Fruit fly (Drosophila melanogaster): ENCODE measurements around the gene Ptpa.

Gene Ptpa

dm6 chr2L:3348146-3348747, 28.6 kb upstream of the Ptpa start (continued):
- no peak for TF ChIP-seq ac (GFP tag; optimal IDR thresholded peaks at IDR 0.05)
- peak; percentile 87 for TF ChIP-seq CG11695 (GFP tag; IDR thresholded peaks at IDR 0.05)
- no peak for TF ChIP-seq YL-1 (GFP tag; optimal IDR thresholded peaks at IDR 0.05)
- TF ChIP-seq CG18599 (GFP tag; optimal IDR thresholded peaks at IDR 0.05), result peak; percentile 51
- TF ChIP-seq NC2α (GFP tag; optimal IDR thresholded peaks at IDR 0.05), result no peak
- TF ChIP-seq CG17359 (tag; optimal IDR thresholded peaks at IDR 0.05), result peak; percentile 93
- TF ChIP-seq CG8089 (GFP tag; optimal IDR thresholded peaks at IDR 0.05), result peak; percentile 52
- no peak for TF ChIP-seq CG6765 (GFP tag; optimal IDR thresholded peaks at IDR 0.05)
- peak; percentile 6 for TF ChIP-seq CG10274 (GFP tag; optimal IDR thresholded peaks at IDR 0.05)
- TF ChIP-seq insv (GFP tag; optimal IDR thresholded peaks at IDR 0.05), result no peak
- TF ChIP-seq CG7839 (tag; optimal IDR thresholded peaks at IDR 0.05), result peak; percentile 81
- TF ChIP-seq dmrt99B (tag; optimal IDR thresholded peaks at IDR 0.05), result peak; percentile 94
- TF ChIP-seq E2f2 (GFP tag; IDR thresholded peaks at IDR 0.05), result peak; percentile 68; the same call in 1 of the 2 replicates
- peak; percentile 69 for TF ChIP-seq Atf3 (GFP tag; optimal IDR thresholded peaks at IDR 0.05)
- TF ChIP-seq al (GFP tag; IDR thresholded peaks at IDR 0.05), result 0 out of 2 replicates have a peak, but pooled peaks have one; percentile 40
- TF ChIP-seq CG13287 (GFP tag; IDR thresholded peaks at IDR 0.05; ENCODE audit: partially characterized antibody), result no peak
- peak; percentile 74 for TF ChIP-seq CG11247 (GFP tag; IDR thresholded peaks at IDR 0.05)
- peak; percentile 57; the same call in 1 of the 2 replicates for TF ChIP-seq sna (GFP tag; IDR thresholded peaks at IDR 0.05; ENCODE audit: partially characterized antibody)
- no peak for TF ChIP-seq CG7987 (GFP tag; optimal IDR thresholded peaks at IDR 0.05)
- peak; percentile 92 for TF ChIP-seq CG32772 (GFP tag; IDR thresholded peaks at IDR 0.05)
- no peak for TF ChIP-seq Opbp (GFP tag; IDR thresholded peaks at IDR 0.05; ENCODE audit: partially characterized antibody)
- TF ChIP-seq en (GFP tag; optimal IDR thresholded peaks at IDR 0.05), result peak; percentile 50
- peak; percentile 63; the same call in 1 of the 3 replicates for TF ChIP-seq CG7963 (GFP tag; IDR thresholded peaks at IDR 0.05; ENCODE audit: partially characterized antibody)
- TF ChIP-seq D19B (GFP tag; optimal IDR thresholded peaks at IDR 0.05), result no peak
- peak; percentile 94 for TF ChIP-seq Med (GFP tag)
- TF ChIP-seq sim (GFP tag; IDR thresholded peaks at IDR 0.05), result peak; percentile 67
- peak; percentile 73 for TF ChIP-seq D19A (tag; optimal IDR thresholded peaks at IDR 0.05)
- peak; percentile 44 for TF ChIP-seq CG1792 (GFP tag; optimal IDR thresholded peaks at IDR 0.05)
- TF ChIP-seq CG12659 (GFP tag; optimal IDR thresholded peaks at IDR 0.05), result peak; percentile 43
- TF ChIP-seq CG10543 (GFP tag; optimal IDR thresholded peaks at IDR 0.05), result no peak
- TF ChIP-seq sob (GFP tag; IDR thresholded peaks at IDR 0.05), result peak; percentile 78
- TF ChIP-seq otp (GFP tag; IDR thresholded peaks at IDR 0.05), result peak; percentile 93
- TF ChIP-seq CG12155 (GFP tag; optimal IDR thresholded peaks at IDR 0.05), result no peak
- 0 out of 2 replicates have a peak, but pooled peaks have one; percentile 32 for TF ChIP-seq bbx (GFP tag; IDR thresholded peaks at IDR 0.05; ENCODE audit: partially characterized antibody)
- peak; percentile 64 for TF ChIP-seq Hr3 (GFP tag; optimal IDR thresholded peaks at IDR 0.05)
- TF ChIP-seq CG9609 (GFP tag; optimal IDR thresholded peaks at IDR 0.05), result peak; percentile 29
- no peak for TF ChIP-seq toy (GFP tag; IDR thresholded peaks at IDR 0.05)
- peak; percentile 19 for TF ChIP-seq gcm2 (GFP tag; optimal IDR thresholded peaks at IDR 0.05)
- no peak for TF ChIP-seq CG4328 (GFP tag; optimal IDR thresholded peaks at IDR 0.05)
- TF ChIP-seq CG3407 (GFP tag; optimal IDR thresholded peaks at IDR 0.05), result peak; percentile 86
- TF ChIP-seq jigr1 (GFP tag; IDR thresholded peaks at IDR 0.05), result peak; percentile 87; the same call in 2 of the 3 replicates
- TF ChIP-seq rib (GFP tag; IDR thresholded peaks at IDR 0.05), result no peak
- peak; percentile 77 for TF ChIP-seq CG15269 (tag; optimal IDR thresholded peaks at IDR 0.05)
- peak; percentile 49; the same call in 1 of the 3 replicates for TF ChIP-seq so (GFP tag; IDR thresholded peaks at IDR 0.05)
- TF ChIP-seq CG6813 (GFP tag; optimal IDR thresholded peaks at IDR 0.05), result peak; percentile 60
- TF ChIP-seq CG4617 (GFP tag; optimal IDR thresholded peaks at IDR 0.05; ENCODE audit: borderline replicate concordance), result no peak
- TF ChIP-seq zen (tag; optimal IDR thresholded peaks at IDR 0.05), result peak; percentile 48
- peak; percentile 54; the same call in 1 of the 2 replicates for TF ChIP-seq Oaz (GFP tag; IDR thresholded peaks at IDR 0.05)
